Worm (Caenorhabditis elegans) whole organism, L2 larva: ENCODE data around the gene henn-1.

Experiments used
- R02D3.7 ChIP-seq: fragments of 150-350 bp; optimal IDR thresholded peaks from 2 replicates; lab custom pipeline; 2014; ENCODE audit warnings: missing biosample characterization, missing genetic modification characterization
- Y55F3AM.14 ChIP-seq: fragments of 200-800 bp; sonication (Bioruptor generic); optimal IDR thresholded peaks from 2 replicates; lab custom pipeline; 2018; ENCODE audit warnings: mild to moderate bottlenecking, missing genetic modification characterization, missing compliant biosample characterization
- ama-1 ChIP-seq: fragments of 150-350 bp; optimal IDR thresholded peaks from 2 replicates; lab custom pipeline; 2018; ENCODE audit warnings: inconsistent platforms
- egl-27 ChIP-seq: sonication (generic microtip); optimal IDR thresholded peaks from 3 replicates; lab custom pipeline; 2017; ENCODE audit warnings: missing biosample characterization, missing genetic modification reagents, missing genetic modification characterization
- elt-1 ChIP-seq: fragments of 150-350 bp; optimal IDR thresholded peaks from 2 replicates; lab custom pipeline; 2014; ENCODE audit warnings: missing biosample characterization, missing genetic modification characterization
- elt-3 ChIP-seq: sonication (generic microtip); optimal IDR thresholded peaks from 2 replicates; lab custom pipeline; 2017; ENCODE audit warnings: missing biosample characterization, missing genetic modification characterization
- fos-1 ChIP-seq: fragments of 150-350 bp; optimal IDR thresholded peaks from 2 replicates; lab custom pipeline; 2014; ENCODE audit warnings: missing biosample characterization, missing genetic modification characterization
- lin-39 ChIP-seq: fragments of 150-350 bp; optimal IDR thresholded peaks from 2 replicates; lab custom pipeline; 2014; ENCODE audit warnings: missing biosample characterization, missing genetic modification reagents, missing genetic modification characterization
- mdl-1 ChIP-seq, 2 experiments: fragments of 150-350 bp in 1 of 2; sonication (generic microtip) in 1 of 2; optimal IDR thresholded peaks; 2 replicates each; lab custom pipeline; 2017; ENCODE audit warnings: missing biosample characterization in 2 of 2, missing genetic modification characterization in 2 of 2
- nhr-129 ChIP-seq: fragments of 150-350 bp; optimal IDR thresholded peaks from 2 replicates; lab custom pipeline; 2014; ENCODE audit warnings: missing biosample characterization, missing genetic modification characterization
- skn-1 ChIP-seq: sonication (generic microtip); optimal IDR thresholded peaks from 2 replicates; lab custom pipeline; 2017; ENCODE audit warnings: missing biosample characterization, missing genetic modification characterization
- sma-3 ChIP-seq: sonication (generic microtip); optimal IDR thresholded peaks from 2 replicates; lab custom pipeline; 2016; ENCODE audit warnings: missing genetic modification reagents, missing genetic modification characterization, missing compliant biosample characterization
- zag-1 ChIP-seq: fragments of 150-350 bp; optimal IDR thresholded peaks from 2 replicates; lab custom pipeline; 2014; ENCODE audit warnings: missing biosample characterization, missing genetic modification characterization

DNA sequence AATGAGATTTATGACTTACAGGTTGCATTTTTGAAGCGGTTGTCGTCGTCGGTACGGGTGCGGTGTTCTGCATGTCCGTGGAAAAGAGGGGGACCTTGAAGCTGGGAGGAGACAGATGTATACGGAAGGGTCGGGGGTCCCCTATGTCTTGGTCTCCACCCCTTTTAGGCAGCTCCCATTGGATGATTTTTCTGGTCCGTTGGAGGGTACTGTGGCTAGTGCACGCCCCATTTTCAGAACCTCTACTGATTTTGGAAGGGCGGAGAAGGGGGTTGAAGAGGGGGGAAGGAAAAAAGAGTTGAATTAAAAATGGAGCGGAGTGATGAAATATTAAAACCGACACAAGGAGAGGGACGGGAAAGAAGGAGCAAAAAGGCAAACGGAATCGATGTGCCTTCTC is 16.2 kb upstream of the henn-1 start, which contains the start of gene unc-86:
- TF ChIP-seq skn-1 (tag; lab: Kevin White, UChicago) (no peak), lin-39 (tag; lab: Kevin White, UChicago) (no peak), elt-3 (tag; lab: Kevin White, UChicago) (no peak), zag-1 (tag; lab: Kevin White, UChicago) (no peak), R02D3.7 (tag; lab: Kevin White, UChicago) (no peak), ama-1 (lab: Kevin White, UChicago) (no peak), sma-3 (GFP tag; lab: Kevin White, UChicago) (no peak), mdl-1 (tag; optimal IDR thresholded peaks at IDR 0.05; lab: Kevin White, UChicago) (no peak), nhr-129 (tag; lab: Kevin White, UChicago) (no peak), elt-1 (tag; lab: Kevin White, UChicago) (no peak), egl-27 (tag; lab: Kevin White, UChicago) (no peak), Y55F3AM.14 (GFP tag; lab: Kevin White, UChicago) (no peak), fos-1 (tag; lab: Kevin White, UChicago) (no peak)
